Fruit fly (Drosophila melanogaster): Measurements from ENCODE around the gene M1BP.

DNA sequence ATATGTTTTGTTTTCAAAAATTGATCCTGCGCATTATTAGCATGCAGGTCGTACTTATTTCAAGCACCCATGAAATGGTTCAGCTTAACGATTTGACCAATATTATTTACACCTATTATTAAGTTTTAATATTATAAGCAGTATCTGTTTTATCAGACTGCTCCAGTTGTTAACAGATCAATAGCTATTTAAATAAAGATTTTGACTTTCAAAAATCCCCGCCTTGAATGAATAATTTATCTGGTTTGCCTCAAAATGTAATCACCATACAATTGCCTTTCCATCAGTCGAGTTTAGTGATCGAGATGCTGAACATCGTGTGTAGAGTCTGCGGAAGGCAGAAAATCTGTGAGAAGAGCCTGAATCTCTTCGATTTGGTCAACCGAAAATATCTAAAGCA is 6.3 kb downstream of the M1BP start, which contains the start of gene ouib:
- TF ChIP-seq NFAT (GFP tag; IDR thresholded peaks at IDR 0.05) (no peak), Mad (GFP tag; optimal IDR thresholded peaks at IDR 0.05) (no peak), cg (GFP tag; optimal IDR thresholded peaks at IDR 0.05) (no peak), CG15011 (GFP tag; optimal IDR thresholded peaks at IDR 0.05) (no peak), CG2129 (GFP tag; IDR thresholded peaks at IDR 0.05; ENCODE audit: partially characterized antibody) (no peak), BtbVII (GFP tag; optimal IDR thresholded peaks at IDR 0.05) (no peak)

Data from whole organism, embryonic.